Worm (Caenorhabditis elegans) whole organism, L4/young adult: ENCODE measurements around the gene mett-10.
A peak's percentile ranks its signal among the peaks of the same experiment; 100 is the strongest.

Experiments used
- W03F9.2 ChIP-seq: fragments of 150-350 bp; optimal IDR thresholded peaks from 2 replicates; lab custom pipeline; 2014; ENCODE audit warnings: missing biosample characterization, missing genetic modification characterization
- dao-5 ChIP-seq: sonication (generic microtip); optimal IDR thresholded peaks from 2 replicates; lab custom pipeline; 2016; ENCODE audit warnings: missing genotype, missing genetic modification characterization, moderate library complexity, missing compliant biosample characterization
- him-1 ChIP-seq: sonication (generic microtip); optimal IDR thresholded peaks from 2 replicates; lab custom pipeline; 2016; ENCODE audit warnings: missing genotype, missing genetic modification reagents, missing genetic modification characterization, missing compliant biosample characterization

Gene mett-10

DNA sequence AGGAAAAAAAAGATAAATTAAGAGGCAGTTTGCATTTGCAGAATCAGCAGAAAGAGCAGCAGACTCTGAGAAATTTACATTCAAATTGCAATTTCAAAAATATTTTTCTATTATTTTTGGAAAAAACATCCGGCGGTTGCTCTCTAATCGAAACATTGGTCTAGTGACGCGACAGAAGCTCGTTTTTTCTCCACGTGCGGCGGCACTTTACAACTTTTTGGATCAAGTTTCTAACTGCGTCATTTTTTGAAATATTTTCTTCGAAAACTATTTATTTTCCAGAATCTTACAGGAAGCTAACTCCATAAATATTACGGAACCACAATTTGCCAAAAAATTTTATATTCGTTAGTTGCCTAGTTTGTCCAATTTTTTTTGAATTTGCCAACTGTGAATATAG is 35.1 kb downstream of the mett-10 start:
- TF ChIP-seq W03F9.2 (tag; lab: Kevin White, UChicago), result no peak
- no peak for TF ChIP-seq him-1 (tag; lab: Kevin White, UChicago)
- no peak for TF ChIP-seq dao-5 (tag; lab: Kevin White, UChicago)

ce11 chrIII:10150710-10151109 is 35.9 kb downstream of the mett-10 start:
- TF ChIP-seq W03F9.2 (tag; lab: Kevin White, UChicago) (no peak), dao-5 (tag; lab: Kevin White, UChicago) (no peak), him-1 (tag; lab: Kevin White, UChicago) (peak; percentile 3)

DNA sequence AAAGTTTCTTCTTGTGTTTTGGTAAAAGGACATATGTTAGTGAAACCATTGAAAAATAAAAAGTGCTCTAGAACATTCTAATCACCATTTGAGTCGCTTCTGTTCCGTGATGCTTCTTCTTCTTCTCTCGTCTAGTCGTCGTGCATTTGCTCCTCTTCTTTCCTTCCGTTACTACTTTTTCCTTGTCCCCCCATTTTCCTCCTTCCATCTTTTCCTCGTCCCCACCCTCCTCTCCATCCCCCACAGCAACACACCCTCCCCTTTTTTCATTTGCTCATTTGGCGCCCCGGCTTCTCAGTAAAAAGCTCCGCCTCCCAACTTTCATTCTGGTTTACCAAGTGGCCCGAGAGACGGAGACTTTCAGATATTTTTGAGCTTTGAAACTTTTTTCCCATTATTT is 36.9 kb downstream of the mett-10 start:
- TF ChIP-seq W03F9.2 (tag; lab: Kevin White, UChicago), result no peak
- TF ChIP-seq dao-5 (tag; lab: Kevin White, UChicago), result no peak
- peak; percentile 70 for TF ChIP-seq him-1 (tag; lab: Kevin White, UChicago)

ce11 chrIII:10152495-10152894 is 37.7 kb downstream of the mett-10 start, which contains the start of gene nac-3:
nac-3 (plus strand) TSS chrIII:10152795.
- no peak for TF ChIP-seq dao-5 (tag; lab: Kevin White, UChicago)
- no peak for TF ChIP-seq W03F9.2 (tag; lab: Kevin White, UChicago)
- TF ChIP-seq him-1 (tag; lab: Kevin White, UChicago), result no peak

DNA sequence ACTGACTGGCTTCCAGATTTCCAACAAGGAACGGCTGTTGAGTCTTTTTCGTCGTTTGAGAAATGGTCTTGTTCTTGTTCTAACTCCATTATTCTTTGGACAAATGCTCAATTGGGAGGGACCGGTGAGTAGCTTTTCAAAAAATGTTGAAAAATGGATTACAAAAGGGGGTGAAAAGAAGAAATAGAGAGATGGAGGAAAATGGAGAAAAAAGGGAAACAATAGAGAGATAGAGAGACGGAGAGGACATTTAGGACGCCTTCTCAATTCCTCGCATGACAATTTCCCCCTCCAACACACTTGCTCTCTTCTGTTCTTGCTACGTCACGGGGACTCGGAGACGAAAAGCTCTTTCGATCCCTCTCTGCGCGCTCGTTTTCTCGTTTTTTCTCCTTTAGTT is 38.2 kb downstream of the mett-10 start:
- no peak for TF ChIP-seq dao-5 (tag; lab: Kevin White, UChicago)
- peak; percentile 50 for TF ChIP-seq him-1 (tag; lab: Kevin White, UChicago)

DNA sequence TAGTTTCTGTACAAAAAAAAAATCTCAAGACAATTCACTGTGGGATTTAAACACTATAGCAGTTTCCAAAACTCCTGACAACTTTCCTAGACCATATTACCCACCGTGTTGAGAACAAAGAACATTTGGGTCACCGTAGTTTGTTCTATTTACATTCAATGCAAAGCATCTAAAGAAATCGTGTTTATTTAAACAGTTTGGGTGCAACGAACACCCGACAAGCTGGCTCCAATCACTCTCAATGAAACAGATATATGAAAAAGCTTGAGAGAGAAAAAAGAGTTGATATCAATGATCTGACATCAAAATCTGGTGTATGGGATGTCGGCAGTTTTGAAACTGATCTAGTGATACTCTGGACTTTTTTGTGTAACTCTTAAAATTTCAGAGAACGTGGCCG is 40.2 kb downstream of the mett-10 start:
- TF ChIP-seq dao-5 (tag; lab: Kevin White, UChicago) (no peak), W03F9.2 (tag; lab: Kevin White, UChicago) (no peak), him-1 (tag; lab: Kevin White, UChicago) (no peak)

- TF ChIP-seq him-1 (tag; lab: Kevin White, UChicago) (no peak), W03F9.2 (tag; lab: Kevin White, UChicago) (no peak)
These were observed 41.4 kb downstream of the mett-10 start for ce11 chrIII:10156269-10156668.

DNA sequence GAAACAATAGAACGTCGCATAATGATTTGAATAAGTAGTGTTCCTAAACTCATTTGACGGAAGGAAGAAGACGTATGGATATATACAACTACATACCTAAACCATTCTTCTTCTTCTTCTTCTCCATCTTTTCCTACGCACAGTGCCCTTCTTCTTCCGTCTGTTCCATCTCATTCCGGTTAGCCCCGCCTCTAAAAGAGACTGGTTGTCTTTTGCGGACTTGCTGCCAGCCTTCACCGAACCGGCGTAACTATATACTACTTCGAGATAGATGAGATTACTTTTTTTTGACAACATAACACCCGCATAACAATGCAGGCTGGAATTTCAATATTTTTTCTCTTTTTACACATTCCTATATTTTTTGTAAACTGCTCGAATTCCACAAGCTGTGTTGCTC is 45.5 kb downstream of the mett-10 start, which contains the start of the genes K08E5.5 and mua-3:
TSS of gene K08E5.5 (minus strand) at position 101 of the 400 bp plus-strand sequence.
TSS of gene mua-3 (plus strand) at position 313 of the 400 bp plus-strand sequence.
- TF ChIP-seq him-1 (tag; lab: Kevin White, UChicago), result no peak
- TF ChIP-seq W03F9.2 (tag; lab: Kevin White, UChicago), result no peak
- TF ChIP-seq dao-5 (tag; lab: Kevin White, UChicago), result no peak
